Worm (Caenorhabditis elegans): ENCODE results near the gene best-16.

The best-16 gene

ce11 chrIV:7159586-7159985 is 36.0 kb downstream of the best-16 start:
- TF ChIP-seq unc-39 (tag; optimal IDR thresholded peaks at IDR 0.05) (no peak), alr-1 (tag; optimal IDR thresholded peaks at IDR 0.05) (no peak), peb-1 (tag; optimal IDR thresholded peaks at IDR 0.05) (no peak), sma-9 (GFP tag; optimal IDR thresholded peaks at IDR 0.05) (no peak), sma-9 (tag; optimal IDR thresholded peaks at IDR 0.05) (no peak)

- TF ChIP-seq sem-4 (tag; optimal IDR thresholded peaks at IDR 0.05) (no peak), blmp-1 (tag; optimal IDR thresholded peaks at IDR 0.05; ENCODE audit: insufficient read depth) (no peak), C34F6.9 (tag; optimal IDR thresholded peaks at IDR 0.05) (no peak), mbf-1 (tag; optimal IDR thresholded peaks at IDR 0.05) (no peak), elt-3 (tag; optimal IDR thresholded peaks at IDR 0.05) (no peak), nhr-77 (tag; optimal IDR thresholded peaks at IDR 0.05) (no peak), aly-2 (tag; optimal IDR thresholded peaks at IDR 0.05) (no peak), elt-1 (tag; optimal IDR thresholded peaks at IDR 0.05) (no peak)
These were observed 37.5 kb downstream of the best-16 start for ce11 chrIV:7158161-7158560.

DNA sequence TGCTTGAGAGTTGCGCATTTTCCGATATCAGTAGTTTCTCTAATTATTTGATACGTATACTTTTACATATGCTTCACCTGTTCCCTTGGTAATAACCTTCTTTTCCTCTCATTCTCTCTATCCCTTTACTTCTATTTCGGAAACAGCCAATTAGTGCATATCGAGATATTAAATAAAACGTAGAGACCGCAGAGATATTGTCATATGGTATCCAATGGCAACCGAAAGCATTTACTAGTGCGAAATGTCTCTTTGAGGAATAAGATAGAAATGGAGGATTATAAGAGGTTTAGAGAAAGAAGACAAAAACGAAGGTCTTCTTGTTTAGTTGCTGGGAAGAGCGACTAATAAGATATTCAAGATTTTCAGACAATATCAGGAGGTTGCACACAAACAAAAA is 39.3 kb downstream of the best-16 start, which contains the start of gene maph-9:
TSS of gene maph-9 (plus strand) at position 273 of the 400 bp plus-strand sequence.
- TF ChIP-seq C34F6.9 (tag; optimal IDR thresholded peaks at IDR 0.05) (peak; percentile 33), mbf-1 (tag; optimal IDR thresholded peaks at IDR 0.05) (no peak)

ce11 chrIV:7154356-7154755 is 41.3 kb downstream of the best-16 start, which contains the start of gene C34D4.2:
Gene C34D4.2 (plus strand): TSS chrIV:7154656.
- TF ChIP-seq mbf-1 (tag; optimal IDR thresholded peaks at IDR 0.05) (no peak), nhr-23 (tag; optimal IDR thresholded peaks at IDR 0.05) (no peak), Y55F3AM.14 (GFP tag; optimal IDR thresholded peaks at IDR 0.05) (no peak), zag-1 (tag; optimal IDR thresholded peaks at IDR 0.05) (no peak), mab-5 (tag; optimal IDR thresholded peaks at IDR 0.05) (no peak), lin-11 (tag; optimal IDR thresholded peaks at IDR 0.05) (no peak), lsy-2 (tag; optimal IDR thresholded peaks at IDR 0.05) (no peak), egl-27 (tag; optimal IDR thresholded peaks at IDR 0.05) (no peak), sma-9 (GFP tag; optimal IDR thresholded peaks at IDR 0.05) (no peak), sma-9 (tag; optimal IDR thresholded peaks at IDR 0.05) (no peak), skn-1 (tag; optimal IDR thresholded peaks at IDR 0.05) (no peak), lin-13 (GFP tag; optimal IDR thresholded peaks at IDR 0.05) (no peak), alr-1 (tag; optimal IDR thresholded peaks at IDR 0.05) (no peak), ztf-11 (tag; optimal IDR thresholded peaks at IDR 0.05) (no peak), ama-1 (optimal IDR thresholded peaks at IDR 0.05) (no peak), F13H6.1 (tag; optimal IDR thresholded peaks at IDR 0.05) (no peak), peb-1 (tag; optimal IDR thresholded peaks at IDR 0.05) (no peak), mdl-1 (tag; optimal IDR thresholded peaks at IDR 0.05) (no peak), C34F6.9 (tag; optimal IDR thresholded peaks at IDR 0.05) (no peak), snpc-4 (tag; optimal IDR thresholded peaks at IDR 0.05) (no peak)

DNA sequence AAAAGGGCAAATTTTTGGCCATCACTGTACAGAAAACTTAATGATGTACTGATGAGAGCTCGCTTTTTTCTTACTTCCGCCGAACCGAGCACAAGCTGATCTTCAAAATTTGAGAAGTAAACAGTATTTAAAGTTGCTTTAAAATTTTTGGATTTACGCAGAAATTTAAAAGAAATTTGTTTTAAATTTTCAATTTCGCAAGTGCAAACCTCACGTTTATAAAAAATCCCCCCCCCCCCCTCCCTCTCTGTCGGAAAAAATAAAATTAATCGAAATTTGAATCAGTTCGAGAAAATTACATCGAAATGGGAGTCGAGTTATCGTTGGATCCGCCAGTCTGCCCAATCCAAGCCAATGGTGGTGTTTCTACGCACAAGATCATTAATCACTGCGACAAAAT is 42.3 kb downstream of the best-16 start, which contains the start of gene C34D4.3:
TSS of gene C34D4.3 (plus strand) at position 301 of the 400 bp plus-strand sequence.
- no peak for TF ChIP-seq egl-27 (tag; optimal IDR thresholded peaks at IDR 0.05)
- no peak for TF ChIP-seq unc-39 (tag; optimal IDR thresholded peaks at IDR 0.05)
- TF ChIP-seq nhr-11 (tag; optimal IDR thresholded peaks at IDR 0.05): no peak
- no peak for TF ChIP-seq zag-1 (tag; optimal IDR thresholded peaks at IDR 0.05)
- no peak for TF ChIP-seq nhr-237 (tag; optimal IDR thresholded peaks at IDR 0.05)
- TF ChIP-seq nhr-21 (tag; optimal IDR thresholded peaks at IDR 0.05): no peak

ce11 chrIV:7152409-7152808 is 43.2 kb downstream of the best-16 start, which contains the start of gene col-113:
Gene col-113 (minus strand): TSS chrIV:7152509.
- TF ChIP-seq sma-3 (GFP tag; optimal IDR thresholded peaks at IDR 0.05): no peak
- no peak for TF ChIP-seq nhr-21 (tag; optimal IDR thresholded peaks at IDR 0.05)
- TF ChIP-seq unc-62 (GFP tag; optimal IDR thresholded peaks at IDR 0.05): no peak
- no peak for TF ChIP-seq dmd-4 (tag; optimal IDR thresholded peaks at IDR 0.05)
- TF ChIP-seq ztf-1 (GFP tag; conservative IDR thresholded peaks at IDR 0.05): no peak
- TF ChIP-seq ceh-16 (tag; optimal IDR thresholded peaks at IDR 0.05): no peak
- no peak for TF ChIP-seq nhr-237 (tag; optimal IDR thresholded peaks at IDR 0.05)
- no peak for TF ChIP-seq snpc-4 (tag; optimal IDR thresholded peaks at IDR 0.05)
- TF ChIP-seq nhr-6 (tag; optimal IDR thresholded peaks at IDR 0.05): no peak
- TF ChIP-seq elt-3 (tag; optimal IDR thresholded peaks at IDR 0.05): no peak
